Fruit fly (Drosophila melanogaster) whole organism, pupa: ENCODE results near the gene RapGAP1.

Source experiments
- CG13204 ChIP-seq: fragments of 200-800 bp; sonication (Bioruptor generic); optimal IDR thresholded peaks from 2 replicates; lab custom pipeline; 2018; ENCODE audit warnings: missing biosample characterization, mild to moderate bottlenecking, missing genetic modification characterization, moderate library complexity
- CG15710 ChIP-seq: fragments of 200-800 bp; sonication (Bioruptor generic); optimal IDR thresholded peaks from 2 replicates; lab custom pipeline; 2018; ENCODE audit warnings: missing biosample characterization, mild to moderate bottlenecking, missing genetic modification characterization, moderate library complexity
- CG34367 ChIP-seq: fragments of 200-800 bp; sonication (Bioruptor generic); optimal IDR thresholded peaks from 2 replicates; lab custom pipeline; 2018; ENCODE audit warnings: missing biosample characterization, mild to moderate bottlenecking, missing genetic modification characterization
- CG8159 ChIP-seq: fragments of 200-800 bp; sonication (Bioruptor generic); optimal IDR thresholded peaks from 3 replicates; lab custom pipeline; 2018; ENCODE audit warnings: missing biosample characterization, mild to moderate bottlenecking, missing genetic modification characterization, moderate library complexity
- CG9948 ChIP-seq: fragments of 200-800 bp; sonication (Bioruptor generic); optimal IDR thresholded peaks from 2 replicates; lab custom pipeline; 2018; ENCODE audit warnings: missing biosample characterization, mild to moderate bottlenecking, missing genetic modification characterization, moderate library complexity
- EcR ChIP-seq: fragments of 200-800 bp; sonication (Bioruptor generic); optimal IDR thresholded peaks from 3 replicates; lab custom pipeline; 2019; ENCODE audit warnings: missing biosample characterization, missing genetic modification characterization, mild to moderate bottlenecking, moderate library complexity, missing genetic modification reagents
- Ets98B ChIP-seq: fragments of 200-800 bp; sonication (Bioruptor generic); IDR thresholded peaks from 2 replicates; pipeline ENCODE4 v1.3.6; 2022; ENCODE audit warnings: missing biosample characterization, missing genetic modification characterization
- Pif1A ChIP-seq: fragments of 200-800 bp; sonication (Bioruptor generic); optimal IDR thresholded peaks from 3 replicates; lab custom pipeline; 2016; ENCODE audit warnings: missing biosample characterization, missing genetic modification characterization
- Snoo ChIP-seq: fragments of 200-800 bp; sonication (Bioruptor generic); optimal IDR thresholded peaks from 3 replicates; lab custom pipeline; 2017; ENCODE audit warnings: missing biosample characterization, mild to moderate bottlenecking, missing genetic modification characterization, inconsistent platforms

dm6 chr2L:7544267-7544670, 34.5 kb downstream of the RapGAP1 start:
- TF ChIP-seq CG13204 (GFP tag; lab: Kevin White, UChicago), result no peak
- TF ChIP-seq Pif1A (GFP tag; lab: Kevin White, UChicago), result peak; percentile 26
- no peak for TF ChIP-seq EcR (GFP tag; lab: Kevin White, UChicago)
- no peak for TF ChIP-seq CG15710
- TF ChIP-seq CG34367 (tag; lab: Kevin White, UChicago), result no peak
- TF ChIP-seq Ets98B (GFP tag; lab: Robert Waterston, UW), result peak; percentile 25; the same call in 1 of the 2 replicates
- TF ChIP-seq CG8159, result no peak
- no peak for TF ChIP-seq Snoo (tag; lab: Kevin White, UChicago)
- TF ChIP-seq CG9948 (tag; lab: Kevin White, UChicago), result no peak
